Fruit fly (Drosophila melanogaster): ENCODE results near the gene dj.

DNA sequence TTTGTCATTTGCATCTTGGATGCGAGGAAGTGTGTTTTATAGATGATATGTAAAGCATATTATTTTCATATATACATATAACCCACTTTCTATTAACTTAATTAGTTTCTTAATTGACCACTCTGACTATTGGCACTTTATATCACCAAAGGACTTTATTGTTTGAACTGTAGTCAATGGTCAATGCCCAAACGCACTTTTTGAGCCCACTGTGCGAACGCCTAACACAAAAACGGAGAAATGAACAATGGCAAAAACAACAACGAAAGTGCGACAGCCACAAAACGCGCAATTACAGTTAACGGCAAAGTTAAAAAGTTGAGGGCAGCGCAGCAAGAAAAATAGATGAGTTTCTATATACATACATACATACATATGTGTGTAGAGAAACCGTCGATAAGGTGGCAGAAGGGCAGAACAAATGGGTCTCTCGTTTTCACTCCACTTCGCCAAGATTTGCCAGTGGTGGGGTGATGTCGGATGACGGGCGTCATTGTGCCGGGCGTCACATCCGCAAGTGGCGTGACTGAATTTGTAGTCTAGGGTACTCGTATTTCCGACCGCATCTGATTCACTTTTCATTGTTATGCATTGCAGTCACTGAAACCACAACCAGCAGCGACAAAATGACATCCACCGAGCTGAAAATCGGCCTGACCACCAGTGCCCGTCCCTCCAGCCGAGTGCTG, 17.3 kb downstream of the dj start:
- TF ChIP-seq psq (optimal IDR thresholded peaks at IDR 0.05) (no peak), h (optimal IDR thresholded peaks at IDR 0.05) (no peak), Myc (optimal IDR thresholded peaks at IDR 0.05) (no peak), Sin3A (optimal IDR thresholded peaks at IDR 0.05) (no peak)
